Fruit fly (Drosophila melanogaster): ENCODE results near the gene CG32091.
A peak's percentile ranks its signal among the peaks of the same experiment; 100 is the strongest.

CG32091 gene

DNA sequence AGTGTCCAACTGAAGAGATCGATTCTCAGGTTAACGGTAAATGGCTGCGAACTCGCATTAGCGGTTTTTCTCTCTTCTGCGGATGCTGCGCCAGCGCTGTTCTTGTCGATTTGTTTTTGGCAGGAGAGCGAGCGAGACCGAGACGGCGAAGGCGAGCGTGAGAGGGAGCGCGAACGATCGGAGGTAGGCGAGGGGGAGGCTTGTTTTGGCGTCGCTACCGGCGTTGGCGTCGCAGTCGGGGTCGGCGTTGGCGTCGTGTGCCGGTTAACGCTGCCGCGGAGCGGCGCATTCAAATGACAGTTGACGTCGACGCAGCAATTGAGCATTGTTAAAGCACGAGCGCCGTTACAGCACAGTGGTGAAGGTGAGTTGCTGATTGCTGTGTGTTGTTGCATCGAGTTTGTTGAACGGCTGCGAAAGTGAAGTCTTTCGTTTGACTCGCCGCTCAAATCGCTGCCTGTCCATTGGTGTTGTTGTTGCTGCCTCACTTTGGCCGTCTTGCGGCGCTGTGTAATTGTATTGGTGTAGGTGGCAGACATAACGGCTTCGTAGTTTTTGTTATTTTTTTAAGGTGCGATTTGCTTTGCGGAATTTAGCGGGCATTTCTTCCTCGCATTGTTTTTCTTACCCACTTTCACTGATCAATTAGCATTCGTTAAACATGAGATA lies 44.3 kb upstream of the CG32091 start (continued):
- no peak for TF ChIP-seq ham (GFP tag; IDR thresholded peaks at IDR 0.05)
- TF ChIP-seq CG16863 (GFP tag; optimal IDR thresholded peaks at IDR 0.05): no peak
- no peak for TF ChIP-seq H2.0 (GFP tag; IDR thresholded peaks at IDR 0.05)
- no peak for TF ChIP-seq CG8281 (tag; optimal IDR thresholded peaks at IDR 0.05)
- TF ChIP-seq E2f2 (GFP tag; IDR thresholded peaks at IDR 0.05): no peak
- TF ChIP-seq HLHmδ (GFP tag; optimal IDR thresholded peaks at IDR 0.05): peak; percentile 26
- peak; percentile 99 for TF ChIP-seq Adf1 (GFP tag; IDR thresholded peaks at IDR 0.05)
- TF ChIP-seq chm (GFP tag; IDR thresholded peaks at IDR 0.05): no peak
- TF ChIP-seq pnt (GFP tag; optimal IDR thresholded peaks at IDR 0.05): no peak
- no peak for TF ChIP-seq NC2α (GFP tag; optimal IDR thresholded peaks at IDR 0.05)
- no peak for TF ChIP-seq MESR4 (GFP tag; optimal IDR thresholded peaks at IDR 0.05)
- no peak for TF ChIP-seq CG7987 (GFP tag; optimal IDR thresholded peaks at IDR 0.05)
- no peak for TF ChIP-seq tll (GFP tag; optimal IDR thresholded peaks at IDR 0.05)
- TF ChIP-seq Nf-YB (GFP tag; optimal IDR thresholded peaks at IDR 0.05): no peak
- TF ChIP-seq dm (GFP tag; optimal IDR thresholded peaks at IDR 0.05): no peak
- TF ChIP-seq chn (GFP tag; optimal IDR thresholded peaks at IDR 0.05): peak; percentile 14
- no peak for TF ChIP-seq lov (optimal IDR thresholded peaks at IDR 0.05)
- no peak for TF ChIP-seq lov (GFP tag; IDR thresholded peaks at IDR 0.05)
- TF ChIP-seq Stat92E (GFP tag; optimal IDR thresholded peaks at IDR 0.05): peak in 1 of 3 experiments; percentile 43
- TF ChIP-seq CG13296 (GFP tag; optimal IDR thresholded peaks at IDR 0.05): no peak
- no peak for TF ChIP-seq Hand (GFP tag; optimal IDR thresholded peaks at IDR 0.05)
- TF ChIP-seq CG6689 (GFP tag; IDR thresholded peaks at IDR 0.05): no peak
- no peak for TF ChIP-seq Usf (GFP tag; optimal IDR thresholded peaks at IDR 0.05)
- TF ChIP-seq zen2 (GFP tag; IDR thresholded peaks at IDR 0.05; ENCODE audit: partially characterized antibody): no peak
- TF ChIP-seq bcd (GFP tag; optimal IDR thresholded peaks at IDR 0.05): no peak
- TF ChIP-seq mld (GFP tag; IDR thresholded peaks at IDR 0.05; ENCODE audit: partially characterized antibody): no peak
- no peak for TF ChIP-seq Poxn (GFP tag; IDR thresholded peaks at IDR 0.05)
- no peak for TF ChIP-seq CG11696 (GFP tag; IDR thresholded peaks at IDR 0.05)
- no peak for TF ChIP-seq CG15073 (GFP tag; optimal IDR thresholded peaks at IDR 0.05)
- TF ChIP-seq row (GFP tag; IDR thresholded peaks at IDR 0.05): no peak; the same call in 2 of the 3 replicates
- no peak for TF ChIP-seq CG7357 (GFP tag; IDR thresholded peaks at IDR 0.05)
- peak; percentile 56 for TF ChIP-seq CG10462 (GFP tag; optimal IDR thresholded peaks at IDR 0.05)
- TF ChIP-seq CG12071 (GFP tag; optimal IDR thresholded peaks at IDR 0.05): no peak
- TF ChIP-seq caup (GFP tag; optimal IDR thresholded peaks at IDR 0.05; ENCODE audit: severe bottlenecking): no peak
- no peak for TF ChIP-seq CG17912 (GFP tag; optimal IDR thresholded peaks at IDR 0.05)
- peak; percentile 76; the same call in 1 of the 3 replicates for TF ChIP-seq CG34422 (GFP tag; IDR thresholded peaks at IDR 0.05)
- no peak for TF ChIP-seq CG42726 (GFP tag; IDR thresholded peaks at IDR 0.05; ENCODE audit: partially characterized antibody)
- peak; percentile 46; the same call in 1 of the 2 replicates for TF ChIP-seq peb (GFP tag; IDR thresholded peaks at IDR 0.05)
- no peak for TF ChIP-seq dmrt99B (tag; optimal IDR thresholded peaks at IDR 0.05)
- no peak for TF ChIP-seq CG1647 (GFP tag; optimal IDR thresholded peaks at IDR 0.05)
- TF ChIP-seq CkIIα-i1 (GFP tag; IDR thresholded peaks at IDR 0.05): no peak
- TF ChIP-seq Fer1 (GFP tag; optimal IDR thresholded peaks at IDR 0.05): no peak
- no peak for TF ChIP-seq CTCF (GFP tag; optimal IDR thresholded peaks at IDR 0.05)
- no peak for TF ChIP-seq HHEX (GFP tag; optimal IDR thresholded peaks at IDR 0.05)
- TF ChIP-seq Dp (GFP tag; optimal IDR thresholded peaks at IDR 0.05): no peak
- no peak for TF ChIP-seq unpg (GFP tag; optimal IDR thresholded peaks at IDR 0.05)
- TF ChIP-seq ftz-f1 (GFP tag; optimal IDR thresholded peaks at IDR 0.05): peak; percentile 84
- peak; percentile 39 to 55 for TF ChIP-seq Trl (optimal IDR thresholded peaks at IDR 0.05)
- TF ChIP-seq Trl (GFP tag; optimal IDR thresholded peaks at IDR 0.05): no peak
- no peak for TF ChIP-seq tgo (GFP tag; IDR thresholded peaks at IDR 0.05)
- no peak for TF ChIP-seq CG8359 (GFP tag; optimal IDR thresholded peaks at IDR 0.05; ENCODE audit: borderline replicate concordance)
